Fruit fly (Drosophila melanogaster): ENCODE results near the gene mthl11.

Gene mthl11

dm6 chr3R:10415923-10416322 is 15.1 kb downstream of the mthl11 start, which contains the start of gene CG6345 (continued):
- TF ChIP-seq fd85E (GFP tag; optimal IDR thresholded peaks at IDR 0.05) (peak; percentile 16), CG9139 (GFP tag; optimal IDR thresholded peaks at IDR 0.05) (peak; percentile 13), CG8632 (GFP tag; optimal IDR thresholded peaks at IDR 0.05) (peak; percentile 28), Smox (GFP tag; optimal IDR thresholded peaks at IDR 0.05) (no peak), CG8119 (GFP tag; IDR thresholded peaks at IDR 0.05) (no peak), OdsH (GFP tag; optimal IDR thresholded peaks at IDR 0.05) (peak; percentile 71), Sox15 (GFP tag; optimal IDR thresholded peaks at IDR 0.05) (no peak), CG3032 (tag; optimal IDR thresholded peaks at IDR 0.05) (peak; percentile 50), CG6854 (GFP tag; optimal IDR thresholded peaks at IDR 0.05) (peak; percentile 50), CG15336 (GFP tag; IDR thresholded peaks at IDR 0.05) (no peak), Hr4 (GFP tag; optimal IDR thresholded peaks at IDR 0.05) (peak; percentile 72), CG4318 (GFP tag; optimal IDR thresholded peaks at IDR 0.05) (no peak), Eip75B (GFP tag; optimal IDR thresholded peaks at IDR 0.05) (peak; percentile 77), ss (GFP tag; optimal IDR thresholded peaks at IDR 0.05) (peak in 1 of 2 experiments; percentile 50), lz (GFP tag; optimal IDR thresholded peaks at IDR 0.05) (peak; percentile 71), Ets21C (GFP tag; optimal IDR thresholded peaks at IDR 0.05) (peak; percentile 21), CG6792 (GFP tag; optimal IDR thresholded peaks at IDR 0.05) (peak; percentile 42), CG11762 (GFP tag; optimal IDR thresholded peaks at IDR 0.05; ENCODE audit: insufficient read depth) (peak; percentile 61), Sox14 (GFP tag; optimal IDR thresholded peaks at IDR 0.05) (peak; percentile 59), Blimp-1 (GFP tag; optimal IDR thresholded peaks at IDR 0.05) (peak; percentile 28), net (GFP tag; optimal IDR thresholded peaks at IDR 0.05) (peak; percentile 58), Gug (GFP tag; IDR thresholded peaks at IDR 0.05) (no peak; the same call in 1 of the 2 replicates), vri (GFP tag; optimal IDR thresholded peaks at IDR 0.05) (no peak), CG10669 (GFP tag; optimal IDR thresholded peaks at IDR 0.05) (peak; percentile 66), cyc (GFP tag; optimal IDR thresholded peaks at IDR 0.05) (peak; percentile 83), CG16779 (tag; optimal IDR thresholded peaks at IDR 0.05) (no peak), Eip78C (GFP tag) (peak; percentile 87), Ets96B (tag; optimal IDR thresholded peaks at IDR 0.05) (peak; percentile 61), CG7368 (GFP tag; optimal IDR thresholded peaks at IDR 0.05) (peak; percentile 56), CG11902 (GFP tag; optimal IDR thresholded peaks at IDR 0.05) (peak; percentile 12), Hr39 (GFP tag; optimal IDR thresholded peaks at IDR 0.05) (peak; percentile 69), eg (GFP tag; IDR thresholded peaks at IDR 0.05) (peak; percentile 49; the same call in 1 of the 3 replicates), CG34406 (GFP tag; optimal IDR thresholded peaks at IDR 0.05) (no peak), CG1621 (tag; optimal IDR thresholded peaks at IDR 0.05) (no peak), achi (GFP tag; optimal IDR thresholded peaks at IDR 0.05) (peak; percentile 51)

- TF ChIP-seq spab (GFP tag; optimal IDR thresholded peaks at IDR 0.05), result no peak
- TF ChIP-seq Ets21C (GFP tag; optimal IDR thresholded peaks at IDR 0.05), result no peak
- no peak for TF ChIP-seq Sox102F (GFP tag; optimal IDR thresholded peaks at IDR 0.05)
- TF ChIP-seq CG10669 (GFP tag; optimal IDR thresholded peaks at IDR 0.05), result no peak
- TF ChIP-seq Hr4 (GFP tag; optimal IDR thresholded peaks at IDR 0.05), result no peak
- no peak for TF ChIP-seq CG6808 (GFP tag; optimal IDR thresholded peaks at IDR 0.05)
- TF ChIP-seq CG31627 (GFP tag; optimal IDR thresholded peaks at IDR 0.05), result no peak
- TF ChIP-seq CG10631 (GFP tag; optimal IDR thresholded peaks at IDR 0.05), result no peak
- no peak for TF ChIP-seq CG4318 (GFP tag; optimal IDR thresholded peaks at IDR 0.05)
- no peak for TF ChIP-seq ss (GFP tag; optimal IDR thresholded peaks at IDR 0.05)
- no peak for TF ChIP-seq fd59A (GFP tag; optimal IDR thresholded peaks at IDR 0.05)
Observed at dm6 chr3R:10421167-10421566, 20.3 kb downstream of the mthl11 start.

Measured in whole organism, prepupa.